Worm (Caenorhabditis elegans): ENCODE results near the gene unc-36.

ce11 chrIII:8145971-8146370 lies 55.0 kb downstream of the unc-36 start:
- TF ChIP-seq nhr-19 (GFP tag; conservative IDR thresholded peaks at IDR 0.05) (no peak), mdl-1 (tag; optimal IDR thresholded peaks at IDR 0.05) (no peak), zag-1 (tag; optimal IDR thresholded peaks at IDR 0.05) (no peak), fkh-10 (GFP tag; optimal IDR thresholded peaks at IDR 0.05) (no peak), ceh-90 (tag; optimal IDR thresholded peaks at IDR 0.05) (no peak), nhr-237 (tag; optimal IDR thresholded peaks at IDR 0.05) (no peak), nhr-11 (tag; optimal IDR thresholded peaks at IDR 0.05) (no peak), nhr-85 (tag) (no peak), tbx-2 (tag; optimal IDR thresholded peaks at IDR 0.05) (no peak), ztf-11 (tag; optimal IDR thresholded peaks at IDR 0.05) (no peak)
